Fruit fly (Drosophila melanogaster) whole organism, embryonic: ENCODE data around the gene CG10874.

Experiments used
- ATbp ChIP-seq: fragments of 200-800 bp; sonication (Bioruptor generic); optimal IDR thresholded peaks from 2 replicates; lab custom pipeline; 2017; ENCODE audit warnings: missing biosample characterization, mild to moderate bottlenecking, missing genetic modification characterization, missing genetic modification reagents
- BEAF-32 ChIP-seq: fragments of 200-800 bp; sonication (Bioruptor generic); optimal IDR thresholded peaks from 3 replicates; lab custom pipeline; 2017; ENCODE audit warnings: missing biosample characterization, missing genetic modification characterization, mild to moderate bottlenecking, moderate library complexity, missing genetic modification reagents
- Blimp-1 ChIP-seq: fragments of 200-800 bp; sonication (Bioruptor generic); optimal IDR thresholded peaks from 3 replicates; lab custom pipeline; 2018; ENCODE audit warnings: missing biosample characterization, missing genetic modification characterization, mild to moderate bottlenecking, moderate library complexity, missing genetic modification reagents
- BtbVII ChIP-seq: fragments of 200-800 bp; sonication (Bioruptor generic); optimal IDR thresholded peaks from 3 replicates; lab custom pipeline; 2017; ENCODE audit warnings: missing biosample characterization, mild to moderate bottlenecking, missing genetic modification characterization
- CG10274 ChIP-seq: fragments of 200-800 bp; sonication (Bioruptor generic); optimal IDR thresholded peaks from 3 replicates; lab custom pipeline; 2017; ENCODE audit warnings: missing biosample characterization, mild to moderate bottlenecking, missing genetic modification characterization
- CG10543 ChIP-seq: fragments of 200-800 bp; sonication (Bioruptor generic); optimal IDR thresholded peaks from 3 replicates; lab custom pipeline; 2017; ENCODE audit warnings: missing biosample characterization, mild to moderate bottlenecking, missing genetic modification characterization, moderate library complexity
- CG10654 ChIP-seq: fragments of 200-800 bp; sonication (Bioruptor generic); optimal IDR thresholded peaks from 2 replicates; lab custom pipeline; 2016; ENCODE audit warnings: missing biosample characterization, missing genetic modification characterization
- CG10979 ChIP-seq: fragments of 200-800 bp; sonication (Bioruptor generic); optimal IDR thresholded peaks from 2 replicates; lab custom pipeline; 2018; ENCODE audit warnings: missing biosample characterization, mild to moderate bottlenecking, missing genetic modification characterization, moderate library complexity
- CG14050 ChIP-seq: fragments of 200-800 bp; sonication (Bioruptor generic); IDR thresholded peaks from 3 replicates; pipeline ENCODE4 v1.3.6; 2022; ENCODE audit warnings: missing biosample characterization, missing genetic modification characterization
- CG15073 ChIP-seq: fragments of 200-800 bp; sonication (Bioruptor generic); optimal IDR thresholded peaks from 2 replicates; lab custom pipeline; 2016; ENCODE audit warnings: missing biosample characterization, missing genetic modification characterization
- CG18619 ChIP-seq: fragments of 200-800 bp; sonication (Bioruptor generic); optimal IDR thresholded peaks from 3 replicates; lab custom pipeline; 2017; ENCODE audit warnings: missing biosample characterization, mild to moderate bottlenecking, missing genetic modification characterization
- CG18764 ChIP-seq: fragments of 200-800 bp; sonication (Bioruptor generic); optimal IDR thresholded peaks from 3 replicates; lab custom pipeline; 2016; ENCODE audit warnings: missing biosample characterization, missing genetic modification characterization
- CG30403 ChIP-seq: fragments of 200-800 bp; sonication (Bioruptor generic); optimal IDR thresholded peaks from 3 replicates; lab custom pipeline; 2016; ENCODE audit warnings: missing biosample characterization, missing genetic modification characterization
- CG3163 ChIP-seq: fragments of 200-800 bp; sonication (Bioruptor generic); optimal IDR thresholded peaks from 3 replicates; lab custom pipeline; 2016; ENCODE audit warnings: missing biosample characterization, missing genetic modification characterization
- CG3407 ChIP-seq: fragments of 200-800 bp; sonication (Bioruptor generic); optimal IDR thresholded peaks from 2 replicates; lab custom pipeline; 2018; ENCODE audit warnings: missing biosample characterization, mild to moderate bottlenecking, missing genetic modification characterization
- CG34224 ChIP-seq: fragments of 200-800 bp; sonication (Bioruptor generic); IDR thresholded peaks from 3 replicates; pipeline ENCODE4 v1.3.6; 2022; ENCODE audit warnings: missing biosample characterization, missing genetic modification characterization; ENCODE audit not compliant: partially characterized antibody
- CG3726 ChIP-seq: fragments of 200-800 bp; sonication (Bioruptor generic); IDR thresholded peaks from 3 replicates; pipeline ENCODE4, ENCODE4 v1.3.6; 2022; ENCODE audit warnings: missing biosample characterization, missing genetic modification characterization
- CG4328 ChIP-seq: fragments of 200-800 bp; sonication (Bioruptor generic); optimal IDR thresholded peaks from 3 replicates; lab custom pipeline; 2017; ENCODE audit warnings: missing biosample characterization, missing genetic modification reagents, missing genetic modification characterization
- CG4404 ChIP-seq: fragments of 200-800 bp; sonication (Bioruptor generic); IDR thresholded peaks from 2 replicates; pipeline ENCODE4 v1.3.6; 2022; ENCODE audit warnings: missing biosample characterization, missing genetic modification characterization
- CG4617 ChIP-seq: fragments of 200-800 bp; sonication (Bioruptor generic); optimal IDR thresholded peaks from 3 replicates; lab custom pipeline; 2016; ENCODE audit warnings: missing biosample characterization, missing genetic modification characterization, borderline replicate concordance
- CG6813 ChIP-seq: fragments of 200-800 bp; sonication (Bioruptor generic); optimal IDR thresholded peaks from 2 replicates; lab custom pipeline; 2017; ENCODE audit warnings: missing biosample characterization, missing genetic modification characterization, mild to moderate bottlenecking, moderate library complexity, missing genetic modification reagents
- CG7963 ChIP-seq: fragments of 200-800 bp; sonication (Bioruptor generic); IDR thresholded peaks from 3 replicates; pipeline ENCODE4 v1.3.6; 2022; ENCODE audit warnings: missing biosample characterization, missing genetic modification characterization; ENCODE audit not compliant: partially characterized antibody
- CG8924 ChIP-seq: fragments of 200-800 bp; optimal IDR thresholded peaks from 3 replicates; lab custom pipeline; 2019; ENCODE audit warnings: missing biosample characterization, mild to moderate bottlenecking, missing genetic modification characterization, moderate library complexity
- CrebB ChIP-seq: fragments of 200-800 bp; sonication (Bioruptor generic); optimal IDR thresholded peaks from 3 replicates; lab custom pipeline; 2018; ENCODE audit warnings: missing biosample characterization, mild to moderate bottlenecking, missing genetic modification characterization
- D19B ChIP-seq: fragments of 200-800 bp; sonication (Bioruptor generic); optimal IDR thresholded peaks from 2 replicates; lab custom pipeline; 2017; ENCODE audit warnings: missing biosample characterization, mild to moderate bottlenecking, missing genetic modification characterization
- Ets97D ChIP-seq: fragments of 200-800 bp; sonication (Bioruptor generic); optimal IDR thresholded peaks from 3 replicates; lab custom pipeline; 2016; ENCODE audit warnings: missing biosample characterization, missing genetic modification characterization
- HLHmδ ChIP-seq: fragments of 200-800 bp; sonication (Bioruptor generic); optimal IDR thresholded peaks from 2 replicates; lab custom pipeline; 2018; ENCODE audit warnings: missing biosample characterization, mild to moderate bottlenecking, missing genetic modification characterization, moderate library complexity
- Jarid2 ChIP-seq: fragments of 200-800 bp; sonication (Bioruptor generic); optimal IDR thresholded peaks from 3 replicates; lab custom pipeline; 2017; ENCODE audit warnings: mild to moderate bottlenecking, missing biosample characterization, missing genetic modification reagents, missing genetic modification characterization
- MESR4 ChIP-seq: fragments of 200-800 bp; sonication (Bioruptor generic); optimal IDR thresholded peaks from 2 replicates; lab custom pipeline; 2018; ENCODE audit warnings: missing biosample characterization, mild to moderate bottlenecking, missing genetic modification characterization, moderate library complexity
- Meics ChIP-seq: fragments of 200-800 bp; sonication (Bioruptor generic); optimal IDR thresholded peaks from 2 replicates; lab custom pipeline; 2017; ENCODE audit warnings: missing biosample characterization, mild to moderate bottlenecking, missing genetic modification characterization
- Opbp ChIP-seq: fragments of 200-800 bp; sonication (Bioruptor generic); IDR thresholded peaks from 3 replicates; pipeline ENCODE4 v1.3.6; 2022; ENCODE audit warnings: missing biosample characterization, missing genetic modification characterization; ENCODE audit not compliant: partially characterized antibody
- Sox100B ChIP-seq: fragments of 200-800 bp; sonication (Bioruptor generic); optimal IDR thresholded peaks from 3 replicates; lab custom pipeline; 2018; ENCODE audit warnings: missing biosample characterization, mild to moderate bottlenecking, missing genetic modification characterization
- ac ChIP-seq: fragments of 200-800 bp; sonication (Bioruptor generic); optimal IDR thresholded peaks from 3 replicates; lab custom pipeline; 2017; ENCODE audit warnings: missing biosample characterization, mild to moderate bottlenecking, missing genetic modification characterization
- ash1 ChIP-seq: fragments of 200-800 bp; sonication (Bioruptor generic); optimal IDR thresholded peaks from 2 replicates; lab custom pipeline; 2018; ENCODE audit warnings: missing biosample characterization, mild to moderate bottlenecking, missing genetic modification characterization
- ci ChIP-seq: fragments of 200-800 bp; sonication (Bioruptor generic); IDR thresholded peaks from 3 replicates; pipeline ENCODE4 v1.3.6; 2022; ENCODE audit warnings: missing biosample characterization, missing genetic modification characterization
- crp ChIP-seq, 2 experiments: fragments of 200-800 bp; sonication (Bioruptor generic); optimal IDR thresholded peaks; 2 replicates in 1 of 2; 3 replicates in 1 of 2; lab custom pipeline; 2017; ENCODE audit warnings: missing biosample characterization in 2 of 2, missing genetic modification characterization in 2 of 2, mild to moderate bottlenecking in 1 of 2, moderate library complexity in 1 of 2
- ken ChIP-seq: fragments of 200-800 bp; sonication (Bioruptor generic); IDR thresholded peaks from 3 replicates; pipeline ENCODE4 v1.3.6; 2022; ENCODE audit warnings: missing biosample characterization, missing genetic modification characterization
- lilli ChIP-seq: fragments of 200-800 bp; sonication (Bioruptor generic); optimal IDR thresholded peaks from 3 replicates; lab custom pipeline; 2016; ENCODE audit warnings: missing biosample characterization, missing genetic modification characterization
- onecut ChIP-seq: fragments of 200-800 bp; sonication (Bioruptor generic); IDR thresholded peaks from 2 replicates; pipeline ENCODE4 v1.3.6; 2022; ENCODE audit warnings: missing biosample characterization, missing genetic modification characterization
- pb ChIP-seq: fragments of 200-800 bp; sonication (Bioruptor generic); optimal IDR thresholded peaks from 3 replicates; lab custom pipeline; 2016; ENCODE audit warnings: missing biosample characterization, missing genetic modification characterization
- pho ChIP-seq: fragments of 200-800 bp; sonication (Bioruptor generic); optimal IDR thresholded peaks from 2 replicates; lab custom pipeline; 2016; ENCODE audit warnings: missing biosample characterization, missing genetic modification characterization
- phol ChIP-seq: fragments of 200-800 bp; sonication (Bioruptor generic); optimal IDR thresholded peaks from 3 replicates; lab custom pipeline; 2018; ENCODE audit warnings: missing biosample characterization, mild to moderate bottlenecking, missing genetic modification characterization, moderate library complexity
- prd ChIP-seq, 3 experiments: fragments of >200 bp in 2 of 3; fragments of 200-800 bp in 1 of 3; sonication (Bioruptor generic) in 1 of 3; optimal IDR thresholded peaks in 2 of 3; IDR thresholded peaks in 1 of 3; 2 replicates in 2 of 3; 3 replicates in 1 of 3; pipeline versions ENCODE4 v1.3.6 to Lab custom; 2017 to 2022; ENCODE audit warnings: missing biosample characterization in 1 of 3, missing genetic modification characterization in 1 of 3
- pum ChIP-seq: fragments of 200-800 bp; sonication (Bioruptor generic); optimal IDR thresholded peaks from 2 replicates; lab custom pipeline; 2016; ENCODE audit warnings: missing biosample characterization, missing genetic modification characterization
- sima ChIP-seq: fragments of 200-800 bp; sonication (Bioruptor generic); optimal IDR thresholded peaks from 2 replicates; lab custom pipeline; 2016; ENCODE audit warnings: missing biosample characterization, missing genetic modification characterization
- slbo ChIP-seq: fragments of 200-800 bp; sonication (Bioruptor generic); IDR thresholded peaks from 2 replicates; pipeline ENCODE4 v1.3.6; 2022; ENCODE audit warnings: missing biosample characterization, missing genetic modification characterization
- stc ChIP-seq: fragments of 200-800 bp; sonication (Bioruptor generic); IDR thresholded peaks from 2 replicates; pipeline ENCODE4 v1.3.6; 2022; ENCODE audit warnings: missing biosample characterization, missing genetic modification characterization
- ttk ChIP-seq: fragments of 200-800 bp; sonication (Bioruptor generic); IDR thresholded peaks from 2 replicates; pipeline ENCODE4 v2.1.2; 2022; ENCODE audit warnings: missing biosample characterization, missing genetic modification characterization

The CG10874 gene

dm6 chr2L:2198613-2199432 lies 6.6 kb upstream of the CG10874 start (continued):
- TF ChIP-seq ATbp (GFP tag; lab: Kevin White, UChicago) (peak; percentile 90), pho (peak; percentile 82), CG15073 (GFP tag; lab: Kevin White, UChicago) (peak; percentile 32), prd (optimal IDR thresholded peaks at IDR 0.05; lab: Kevin White, UChicago) (no peak), prd (GFP tag; IDR thresholded peaks at IDR 0.05; lab: Robert Waterston, UW) (no peak), ash1 (GFP tag; lab: Kevin White, UChicago) (no peak), stc (GFP tag; lab: Robert Waterston, UW) (no peak), CG10274 (peak; percentile 50), CG18619 (GFP tag; lab: Kevin White, UChicago) (peak; percentile 76), phol (tag; lab: Kevin White, UChicago) (peak; percentile 89), MESR4 (GFP tag; lab: Kevin White, UChicago) (peak; percentile 9), crp (GFP tag; optimal IDR thresholded peaks at IDR 0.05; lab: Kevin White, UChicago) (peak in 1 of 2 experiments; percentile 29), CG3163 (GFP tag; lab: Kevin White, UChicago) (peak; percentile 51), lilli (GFP tag; lab: Kevin White, UChicago) (peak; percentile 87), CrebB (tag; lab: Kevin White, UChicago) (peak; percentile 78), BEAF-32 (GFP tag; lab: Kevin White, UChicago) (no peak), Jarid2 (peak; percentile 31), CG10979 (tag; lab: Kevin White, UChicago) (peak; percentile 90), Meics (GFP tag; lab: Kevin White, UChicago) (peak; percentile 87), ac (GFP tag; lab: Kevin White, UChicago) (peak; percentile 51), Blimp-1 (peak; percentile 86), CG14050 (GFP tag; lab: Robert Waterston, UW) (no peak), pb (peak; percentile 72), HLHmδ (GFP tag; lab: Kevin White, UChicago) (peak; percentile 65), CG6813 (peak; percentile 76), CG10543 (GFP tag; lab: Kevin White, UChicago) (peak; percentile 94), CG7963 (GFP tag; lab: Robert Waterston, UW) (no peak), slbo (no peak), Opbp (GFP tag; lab: Robert Waterston, UW) (no peak), BtbVII (GFP tag; lab: Kevin White, UChicago) (peak; percentile 72), Ets97D (peak; percentile 70), CG34224 (GFP tag; lab: Robert Waterston, UW) (no peak), CG8924 (tag; lab: Kevin White, UChicago) (peak; percentile 87), CG4617 (GFP tag; lab: Kevin White, UChicago) (peak; percentile 57), pum (GFP tag; lab: Kevin White, UChicago) (peak; percentile 87), Sox100B (GFP tag; lab: Kevin White, UChicago) (peak; percentile 86), ken (GFP tag; lab: Robert Waterston, UW) (no peak), CG3726 (GFP tag; lab: Robert Waterston, UW) (no peak), sima (peak; percentile 28), onecut (GFP tag; lab: Robert Waterston, UW) (peak; percentile 93), CG18764 (peak; percentile 81), D19B (GFP tag; lab: Kevin White, UChicago) (peak; percentile 63), CG30403 (GFP tag; lab: Kevin White, UChicago) (peak; percentile 91), CG10654 (peak; percentile 81), ttk (GFP tag; lab: Robert Waterston, UW) (no peak), CG4404 (GFP tag; lab: Robert Waterston, UW) (no peak), CG4328 (GFP tag; lab: Kevin White, UChicago) (peak; percentile 54), ci (GFP tag; lab: Robert Waterston, UW) (no peak), CG3407 (GFP tag; lab: Kevin White, UChicago) (peak; percentile 83)
